Worm (Caenorhabditis elegans) whole organism, L3 larva: ENCODE results near the gene F20D6.12.

Experiments used
- elt-2 ChIP-seq: sonication (generic microtip); optimal IDR thresholded peaks from 2 replicates; lab custom pipeline; 2016; ENCODE audit warnings: missing genetic modification reagents, mild to moderate bottlenecking, missing genetic modification characterization, missing compliant biosample characterization
- fos-1 ChIP-seq: fragments of 150-350 bp; optimal IDR thresholded peaks from 2 replicates; lab custom pipeline; 2014; ENCODE audit warnings: missing biosample characterization, missing genetic modification characterization
- nhr-12 ChIP-seq: fragments of 150-350 bp; optimal IDR thresholded peaks from 2 replicates; lab custom pipeline; 2014; ENCODE audit warnings: missing biosample characterization, missing genetic modification characterization
- nhr-76 ChIP-seq: fragments of 150-350 bp; sonication (generic microtip); optimal IDR thresholded peaks from 5 replicates; lab custom pipeline; 2014; ENCODE audit warnings: missing biosample characterization, missing genetic modification characterization
- ztf-11 ChIP-seq: fragments of 150-350 bp; optimal IDR thresholded peaks from 2 replicates; lab custom pipeline; 2014; ENCODE audit warnings: missing biosample characterization, missing genetic modification characterization

- no peak for TF ChIP-seq ztf-11 (tag; lab: Kevin White, UChicago)
- no peak for TF ChIP-seq elt-2 (tag; lab: Kevin White, UChicago)
- TF ChIP-seq nhr-76: no peak
- TF ChIP-seq fos-1 (tag; lab: Kevin White, UChicago): no peak
- no peak for TF ChIP-seq nhr-12 (tag; lab: Kevin White, UChicago)
Observed at ce11 chrV:8169150-8169549, 20.8 kb downstream of the F20D6.12 start.
